Worm (Caenorhabditis elegans) whole organism, young adult: ENCODE data around the gene pix-1.

ENCODE experiments used
- B0035.1 ChIP-seq: sonication (generic microtip); optimal IDR thresholded peaks from 2 replicates; lab custom pipeline; 2016; ENCODE audit warnings: missing genetic modification characterization, mild to moderate bottlenecking, missing compliant biosample characterization, missing genotype, missing genetic modification reagents
- B0336.3 ChIP-seq: fragments of 200-800 bp; sonication (Bioruptor generic); IDR thresholded peaks from 2 replicates; pipeline ENCODE4 v1.3.6; 2022; ENCODE audit warnings: missing genetic modification characterization, missing compliant biosample characterization
- F39B2.1 ChIP-seq: fragments of 200-800 bp; sonication (Bioruptor generic); IDR thresholded peaks from 2 replicates; pipeline ENCODE4 v1.3.6; 2022; ENCODE audit warnings: missing genetic modification reagents, missing genetic modification characterization, missing compliant biosample characterization
- F57C9.4 ChIP-seq: sonication (generic microtip); optimal IDR thresholded peaks from 2 replicates; lab custom pipeline; 2017; ENCODE audit warnings: mild to moderate bottlenecking, missing genetic modification characterization, missing compliant biosample characterization
- K12H6.12 ChIP-seq: fragments of 200-800 bp; sonication (Bioruptor generic); optimal IDR thresholded peaks from 2 replicates; lab custom pipeline; 2018; ENCODE audit warnings: mild to moderate bottlenecking, missing genetic modification characterization, missing compliant biosample characterization
- aptf-2 ChIP-seq: fragments of 200-800 bp; sonication (Bioruptor generic); conservative IDR thresholded peaks from 2 replicates; pipeline ENCODE4 v1.3.6; 2022; ENCODE audit warnings: missing genetic modification reagents, missing genetic modification characterization, missing compliant biosample characterization
- atf-7 ChIP-seq: sonication (generic microtip); optimal IDR thresholded peaks from 2 replicates; lab custom pipeline; 2017; ENCODE audit warnings: mild to moderate bottlenecking, missing genetic modification characterization, missing compliant biosample characterization
- attf-5 ChIP-seq: fragments of 200-800 bp; sonication (Bioruptor generic); optimal IDR thresholded peaks from 2 replicates; lab custom pipeline; 2018; ENCODE audit warnings: mild to moderate bottlenecking, missing genetic modification characterization, missing compliant biosample characterization
- bed-2 ChIP-seq: fragments of 200-800 bp; sonication (Bioruptor generic); IDR thresholded peaks from 2 replicates; pipeline ENCODE4 v1.3.6; 2022; ENCODE audit warnings: missing genetic modification reagents, missing genetic modification characterization, missing compliant biosample characterization
- cebp-1 ChIP-seq, 2 experiments: fragments of 200-800 bp in 1 of 2; sonication (Bioruptor generic) in 1 of 2; sonication (generic microtip) in 1 of 2; IDR thresholded peaks in 1 of 2; optimal IDR thresholded peaks in 1 of 2; 2 replicates each; pipeline versions ENCODE4 v1.3.6 to Lab custom; 2017 to 2022; ENCODE audit warnings: missing compliant biosample characterization in 2 of 2, missing genetic modification characterization in 2 of 2, mild to moderate bottlenecking in 1 of 2, missing genetic modification reagents in 1 of 2, moderate library complexity in 1 of 2
- ceh-100 ChIP-seq: fragments of 200-800 bp; sonication (Bioruptor generic); IDR thresholded peaks from 2 replicates; pipeline ENCODE4 v1.3.6; 2022; ENCODE audit warnings: missing genetic modification reagents, missing genetic modification characterization, missing compliant biosample characterization
- ceh-27 ChIP-seq: fragments of 200-800 bp; sonication (Bioruptor generic); optimal IDR thresholded peaks from 2 replicates; lab custom pipeline; 2018; ENCODE audit warnings: mild to moderate bottlenecking, missing genetic modification characterization, moderate library complexity, missing compliant biosample characterization
- ceh-58 ChIP-seq: fragments of 200-800 bp; sonication (Bioruptor generic); IDR thresholded peaks from 2 replicates; pipeline ENCODE4 v1.3.6; 2022; ENCODE audit warnings: missing genetic modification characterization, missing compliant biosample characterization
- dpff-1 ChIP-seq: sonication (generic microtip); optimal IDR thresholded peaks from 2 replicates; lab custom pipeline; 2017; ENCODE audit warnings: mild to moderate bottlenecking, missing genetic modification characterization, missing compliant biosample characterization
- dpl-1 ChIP-seq: fragments of 150-350 bp; optimal IDR thresholded peaks from 2 replicates; lab custom pipeline; 2014; ENCODE audit warnings: missing biosample characterization, missing genetic modification reagents, missing genetic modification characterization
- efl-1 ChIP-seq: fragments of 150-350 bp; optimal IDR thresholded peaks from 2 replicates; lab custom pipeline; 2014; ENCODE audit warnings: missing biosample characterization, missing genetic modification reagents, missing genetic modification characterization
- egl-18 ChIP-seq: fragments of 200-800 bp; sonication (Bioruptor generic); IDR thresholded peaks from 2 replicates; pipeline ENCODE4 v1.3.6; 2022; ENCODE audit warnings: missing genetic modification reagents, missing genetic modification characterization, missing compliant biosample characterization
- egrh-3 ChIP-seq: fragments of 200-800 bp; sonication (Bioruptor generic); IDR thresholded peaks from 2 replicates; pipeline ENCODE4 v1.3.6; 2022; ENCODE audit warnings: missing genetic modification reagents, missing genetic modification characterization, missing compliant biosample characterization
- ets-4 ChIP-seq: fragments of 200-800 bp; sonication (Bioruptor generic); optimal IDR thresholded peaks from 2 replicates; lab custom pipeline; 2018; ENCODE audit warnings: mild to moderate bottlenecking, missing genetic modification characterization, missing compliant biosample characterization
- gei-17 ChIP-seq: fragments of 200-800 bp; sonication (Bioruptor generic); optimal IDR thresholded peaks from 2 replicates; lab custom pipeline; 2018; ENCODE audit warnings: mild to moderate bottlenecking, missing genetic modification characterization, missing compliant biosample characterization
- hmg-1.2 ChIP-seq: fragments of 200-800 bp; sonication (Bioruptor generic); IDR thresholded peaks from 2 replicates; pipeline ENCODE4 v1.3.6; 2022; ENCODE audit warnings: missing genetic modification reagents, missing genetic modification characterization, missing compliant biosample characterization
- hrde-1 ChIP-seq: sonication (generic microtip); optimal IDR thresholded peaks from 2 replicates; lab custom pipeline; 2016; ENCODE audit warnings: missing genetic modification characterization, mild to moderate bottlenecking, missing compliant biosample characterization, moderate library complexity, missing genotype, missing genetic modification reagents, borderline replicate concordance
- let-526 ChIP-seq: fragments of 200-800 bp; sonication (Bioruptor generic); IDR thresholded peaks from 2 replicates; pipeline ENCODE4 v1.3.6; 2022; ENCODE audit warnings: missing genetic modification reagents, missing genetic modification characterization, missing compliant biosample characterization
- lin-40 ChIP-seq: sonication (generic microtip); optimal IDR thresholded peaks from 2 replicates; lab custom pipeline; 2016; ENCODE audit warnings: missing genetic modification characterization, mild to moderate bottlenecking, missing compliant biosample characterization, missing genotype, missing genetic modification reagents
- lir-1 ChIP-seq: fragments of 200-800 bp; sonication (Bioruptor generic); conservative IDR thresholded peaks from 2 replicates; pipeline ENCODE4 v1.3.6; 2022; ENCODE audit warnings: missing genetic modification reagents, missing genetic modification characterization, missing compliant biosample characterization
- lsy-27 ChIP-seq: sonication (generic microtip); optimal IDR thresholded peaks from 2 replicates; lab custom pipeline; 2017; ENCODE audit warnings: missing genetic modification characterization, mild to moderate bottlenecking, missing compliant biosample characterization, antibody characterized with exemption, missing genotype, borderline replicate concordance; ENCODE audit not compliant: insufficient read depth
- madf-3 ChIP-seq: fragments of 200-800 bp; sonication (Bioruptor generic); IDR thresholded peaks from 2 replicates; pipeline ENCODE4 v1.3.6; 2022; ENCODE audit warnings: missing genetic modification reagents, missing genetic modification characterization, missing compliant biosample characterization
- madf-6 ChIP-seq: fragments of 200-800 bp; sonication (Bioruptor generic); IDR thresholded peaks from 2 replicates; pipeline ENCODE4 v1.3.6; 2022; ENCODE audit warnings: missing genetic modification reagents, missing genetic modification characterization, missing compliant biosample characterization
- mcd-1 ChIP-seq: fragments of 200-800 bp; sonication (Bioruptor generic); IDR thresholded peaks from 2 replicates; pipeline ENCODE4 v1.3.6; 2022; ENCODE audit warnings: missing genetic modification reagents, missing genetic modification characterization, missing compliant biosample characterization
- nhr-120 ChIP-seq: fragments of 200-800 bp; sonication (Bioruptor generic); IDR thresholded peaks from 2 replicates; pipeline ENCODE4 v1.3.6; 2022; ENCODE audit warnings: missing genetic modification characterization, missing compliant biosample characterization
- nhr-80 ChIP-seq: sonication (generic microtip); optimal IDR thresholded peaks from 2 replicates; lab custom pipeline; 2016; ENCODE audit warnings: missing genetic modification characterization, missing compliant biosample characterization
- pha-4 ChIP-seq: fragments of 150-350 bp; sonication (generic microtip); optimal IDR thresholded peaks from 2 replicates; lab custom pipeline; 2014; ENCODE audit warnings: missing biosample characterization, missing genetic modification reagents, missing genetic modification characterization
- rpc-1 ChIP-seq, 2 experiments: fragments of 150-350 bp in 1 of 2; sonication (generic microtip) in 1 of 2; optimal IDR thresholded peaks; 2 replicates each; lab custom pipeline; 2014 to 2018; ENCODE audit warnings: missing biosample characterization in 1 of 2, missing genetic modification characterization in 1 of 2, missing genetic modification reagents in 1 of 2, missing genotype in 1 of 2
- snpc-1.3 ChIP-seq: sonication (generic microtip); optimal IDR thresholded peaks from 2 replicates; lab custom pipeline; 2017; ENCODE audit warnings: missing genetic modification characterization, mild to moderate bottlenecking, missing compliant biosample characterization, antibody characterized with exemption, moderate library complexity, missing genotype, missing genetic modification reagents; ENCODE audit not compliant: insufficient read depth
- sptf-2 ChIP-seq: fragments of 200-800 bp; sonication (Bioruptor generic); optimal IDR thresholded peaks from 2 replicates; lab custom pipeline; 2018; ENCODE audit warnings: mild to moderate bottlenecking, missing genetic modification characterization, missing compliant biosample characterization
- tbp1 ChIP-seq: fragments of 200-800 bp; sonication (Bioruptor generic); optimal IDR thresholded peaks from 2 replicates; lab custom pipeline; 2018; ENCODE audit warnings: mild to moderate bottlenecking, missing genetic modification characterization, missing compliant biosample characterization
- zfh-2 ChIP-seq: fragments of 200-800 bp; sonication (Bioruptor generic); conservative IDR thresholded peaks from 2 replicates; pipeline ENCODE4 v1.3.6; 2022; ENCODE audit warnings: missing genetic modification reagents, missing genetic modification characterization, missing compliant biosample characterization
- zim-3 ChIP-seq: sonication (generic microtip); optimal IDR thresholded peaks from 2 replicates; lab custom pipeline; 2017; ENCODE audit warnings: mild to moderate bottlenecking, missing genetic modification characterization, moderate library complexity, missing compliant biosample characterization
- ztf-25 ChIP-seq: fragments of 200-800 bp; sonication (Bioruptor generic); IDR thresholded peaks from 2 replicates; pipeline ENCODE4 v1.3.6; 2022; ENCODE audit warnings: missing genetic modification reagents, missing genetic modification characterization, missing compliant biosample characterization
- ztf-28 ChIP-seq: fragments of 200-800 bp; sonication (Bioruptor generic); IDR thresholded peaks from 2 replicates; pipeline ENCODE4 v1.3.6; 2022; ENCODE audit warnings: missing genetic modification reagents, missing genetic modification characterization, missing compliant biosample characterization
- ztf-6 ChIP-seq: fragments of 200-800 bp; sonication (Bioruptor generic); IDR thresholded peaks from 2 replicates; pipeline ENCODE4 v1.3.6; 2022; ENCODE audit warnings: missing genetic modification reagents, missing genetic modification characterization, missing compliant biosample characterization

pix-1 gene

ce11 chrX:13772734-13773133 lies 45.6 kb downstream of the pix-1 start:
- TF ChIP-seq atf-7 (tag; lab: Kevin White, UChicago) (peak; percentile 25), pha-4 (no peak), nhr-80 (tag; lab: Kevin White, UChicago) (peak; percentile 87), lin-40 (tag; lab: Kevin White, UChicago) (peak; percentile 26)

ce11 chrX:13774144-13774543 lies 47.1 kb downstream of the pix-1 start:
- TF ChIP-seq nhr-80 (tag; lab: Kevin White, UChicago) (peak; percentile 73), attf-5 (no peak), pha-4 (peak; percentile 70)

ce11 chrX:13775508-13775907 lies 48.4 kb downstream of the pix-1 start:
- TF ChIP-seq efl-1 (GFP tag; lab: Kevin White, UChicago) = no peak
- TF ChIP-seq egrh-3 (GFP tag; lab: Robert Waterston, UW) = peak; percentile 95
- no peak for TF ChIP-seq B0336.3 (GFP tag; lab: Robert Waterston, UW)

ce11 chrX:13781445-13782073 lies 54.5 kb downstream of the pix-1 start:
- TF ChIP-seq gei-17 (GFP tag; lab: Kevin White, UChicago) = no peak
- TF ChIP-seq lsy-27 (tag; lab: Kevin White, UChicago) = peak; percentile 47
- no peak for TF ChIP-seq ets-4
- peak; percentile 39 for TF ChIP-seq zim-3 (tag; lab: Kevin White, UChicago)
- no peak for TF ChIP-seq bed-2
- no peak for TF ChIP-seq dpff-1 (tag; lab: Kevin White, UChicago)
- no peak for TF ChIP-seq let-526 (GFP tag; lab: Robert Waterston, UW)
- no peak for TF ChIP-seq madf-6
- no peak for TF ChIP-seq aptf-2 (GFP tag; lab: Robert Waterston, UW)
- TF ChIP-seq lin-40 (tag; lab: Kevin White, UChicago) = peak; percentile 24
- TF ChIP-seq B0035.1 (tag; lab: Kevin White, UChicago) = no peak
- TF ChIP-seq rpc-1 (optimal IDR thresholded peaks at IDR 0.05; lab: Kevin White, UChicago) = peak; percentile 92
- peak; percentile 76 for TF ChIP-seq rpc-1 (tag; optimal IDR thresholded peaks at IDR 0.05; lab: Kevin White, UChicago)
- no peak for TF ChIP-seq madf-3 (GFP tag; lab: Robert Waterston, UW)
- TF ChIP-seq K12H6.12 (tag; lab: Kevin White, UChicago) = peak; percentile 21
- no peak for TF ChIP-seq sptf-2
- TF ChIP-seq tbp1 (GFP tag; lab: Kevin White, UChicago) = peak; percentile 91
- TF ChIP-seq hrde-1 (tag; lab: Kevin White, UChicago) = no peak
- peak; percentile 7 for TF ChIP-seq ceh-27 (GFP tag; lab: Kevin White, UChicago)
- TF ChIP-seq egl-18 (GFP tag; lab: Robert Waterston, UW) = no peak
- TF ChIP-seq ztf-6 = no peak
- TF ChIP-seq F57C9.4 (tag; lab: Kevin White, UChicago) = no peak
- 0 out of 2 replicates have a peak, but pooled peaks have one; percentile 64 for TF ChIP-seq nhr-120
- TF ChIP-seq dpl-1 = no peak
- TF ChIP-seq ztf-25 (GFP tag; lab: Robert Waterston, UW) = peak; percentile 69; the same call in 1 of the 2 replicates
- no peak for TF ChIP-seq F39B2.1 (GFP tag; lab: Robert Waterston, UW)
- TF ChIP-seq zfh-2 = no peak
- TF ChIP-seq hmg-1.2 = peak; percentile 79
- TF ChIP-seq ceh-100 = peak; percentile 60; the same call in 1 of the 2 replicates
- no peak for TF ChIP-seq ceh-58 (GFP tag; lab: Robert Waterston, UW)
- no peak for TF ChIP-seq cebp-1 (GFP tag; IDR thresholded peaks at IDR 0.05; lab: Robert Waterston, UW)
- no peak for TF ChIP-seq cebp-1 (tag; optimal IDR thresholded peaks at IDR 0.05; lab: Kevin White, UChicago)
- TF ChIP-seq mcd-1 = no peak
- no peak for TF ChIP-seq lir-1 (GFP tag; lab: Robert Waterston, UW)
- peak; percentile 66 for TF ChIP-seq snpc-1.3
- TF ChIP-seq ztf-28 (GFP tag; lab: Robert Waterston, UW) = 0 out of 2 replicates have a peak, but pooled peaks have one; percentile 57
